Fruit fly (Drosophila melanogaster): Measurements from ENCODE around the gene spdi.

dm6 chrX:597057-597456 is 22.9 kb downstream of the spdi start:
- TF ChIP-seq D1 (tag; optimal IDR thresholded peaks at IDR 0.05) (no peak), CG8159 (tag; optimal IDR thresholded peaks at IDR 0.05) (no peak), EcR (GFP tag; optimal IDR thresholded peaks at IDR 0.05) (no peak), fd96Ca (GFP tag; IDR thresholded peaks at IDR 0.05) (no peak), Snoo (tag; optimal IDR thresholded peaks at IDR 0.05) (no peak), CG13204 (GFP tag; optimal IDR thresholded peaks at IDR 0.05) (no peak), Ets98B (GFP tag; IDR thresholded peaks at IDR 0.05) (no peak), gl (tag; optimal IDR thresholded peaks at IDR 0.05) (no peak), CG10348 (GFP tag; IDR thresholded peaks at IDR 0.05) (no peak)

Measured in whole organism, pupa.